Worm (Caenorhabditis elegans) whole organism, late embryonic: ENCODE measurements around the gene Y110A2AL.3.

ENCODE experiments used
- C08G9.2 ChIP-seq: sonication (generic microtip); optimal IDR thresholded peaks from 2 replicates; lab custom pipeline; 2016; ENCODE audit warnings: mild to moderate bottlenecking, missing genetic modification characterization, moderate library complexity, missing compliant biosample characterization
- K09A11.1 ChIP-seq: sonication (generic microtip); optimal IDR thresholded peaks from 2 replicates; lab custom pipeline; 2017; ENCODE audit warnings: antibody characterized with exemption, mild to moderate bottlenecking, missing genetic modification characterization, missing compliant biosample characterization; ENCODE audit not compliant: insufficient read depth
- T23F11.4 ChIP-seq: fragments of 200-800 bp; sonication (Bioruptor generic); optimal IDR thresholded peaks from 2 replicates; lab custom pipeline; 2018; ENCODE audit warnings: mild to moderate bottlenecking, missing genetic modification characterization, missing compliant biosample characterization
- Y22D7AL.16 ChIP-seq: sonication (generic microtip); optimal IDR thresholded peaks from 2 replicates; lab custom pipeline; 2016; ENCODE audit warnings: missing genetic modification characterization, missing compliant biosample characterization
- ama-1 ChIP-seq: fragments of 150-350 bp; optimal IDR thresholded peaks from 2 replicates; lab custom pipeline; 2014
- ceh-18 ChIP-seq: sonication (generic microtip); optimal IDR thresholded peaks from 2 replicates; lab custom pipeline; 2016; ENCODE audit warnings: missing genetic modification characterization, missing compliant biosample characterization
- ceh-2 ChIP-seq: sonication (generic microtip); optimal IDR thresholded peaks from 2 replicates; lab custom pipeline; 2016; ENCODE audit warnings: missing genotype, missing genetic modification characterization, missing compliant biosample characterization
- ceh-24 ChIP-seq: sonication (generic microtip); optimal IDR thresholded peaks from 2 replicates; lab custom pipeline; 2016; ENCODE audit warnings: mild to moderate bottlenecking, missing genetic modification characterization, missing compliant biosample characterization
- ceh-30 ChIP-seq: fragments of 150-350 bp; optimal IDR thresholded peaks from 2 replicates; lab custom pipeline; 2014; ENCODE audit warnings: missing biosample characterization, missing genetic modification characterization
- ceh-31 ChIP-seq: sonication (generic microtip); optimal IDR thresholded peaks from 2 replicates; lab custom pipeline; 2016; ENCODE audit warnings: missing genetic modification characterization, missing compliant biosample characterization
- ceh-48 ChIP-seq: sonication (generic microtip); optimal IDR thresholded peaks from 2 replicates; lab custom pipeline; 2016; ENCODE audit warnings: missing genetic modification characterization, inconsistent platforms, missing compliant biosample characterization
- ceh-6 ChIP-seq: fragments of 200-800 bp; sonication (Bioruptor generic); optimal IDR thresholded peaks from 2 replicates; lab custom pipeline; 2018; ENCODE audit warnings: mild to moderate bottlenecking, missing genetic modification characterization, missing compliant biosample characterization
- che-1 ChIP-seq: sonication (generic microtip); optimal IDR thresholded peaks from 2 replicates; lab custom pipeline; 2016; ENCODE audit warnings: mild to moderate bottlenecking, missing genetic modification characterization, missing compliant biosample characterization
- dmd-4 ChIP-seq: sonication (generic microtip); optimal IDR thresholded peaks from 2 replicates; lab custom pipeline; 2016; ENCODE audit warnings: borderline replicate concordance, missing genetic modification characterization, missing compliant biosample characterization
- dve-1 ChIP-seq: sonication (generic microtip); optimal IDR thresholded peaks from 2 replicates; lab custom pipeline; 2017; ENCODE audit warnings: antibody characterized with exemption, mild to moderate bottlenecking, missing genetic modification characterization, missing compliant biosample characterization
- fax-1 ChIP-seq: sonication (generic microtip); optimal IDR thresholded peaks from 2 replicates; lab custom pipeline; 2016; ENCODE audit warnings: missing genotype, missing genetic modification characterization, missing compliant biosample characterization
- fkh-10 ChIP-seq: fragments of 150-350 bp; optimal IDR thresholded peaks from 2 replicates; lab custom pipeline; 2014; ENCODE audit warnings: missing biosample characterization, missing genetic modification reagents, missing genetic modification characterization
- hlh-30 ChIP-seq: sonication (generic microtip); optimal IDR thresholded peaks from 2 replicates; lab custom pipeline; 2017; ENCODE audit warnings: antibody characterized with exemption, missing genetic modification characterization, missing compliant biosample characterization; ENCODE audit not compliant: insufficient read depth
- lim-6 ChIP-seq: sonication (generic microtip); optimal IDR thresholded peaks from 2 replicates; lab custom pipeline; 2016; ENCODE audit warnings: missing genetic modification characterization, missing compliant biosample characterization
- mec-3 ChIP-seq: sonication (generic microtip); optimal IDR thresholded peaks from 2 replicates; lab custom pipeline; 2016; ENCODE audit warnings: borderline replicate concordance, missing genetic modification characterization, missing compliant biosample characterization
- nhr-232 ChIP-seq: sonication (generic microtip); optimal IDR thresholded peaks from 2 replicates; lab custom pipeline; 2016; ENCODE audit warnings: missing genetic modification characterization, missing compliant biosample characterization
- pax-1 ChIP-seq: fragments of 150-350 bp; optimal IDR thresholded peaks from 2 replicates; lab custom pipeline; 2014; ENCODE audit warnings: missing biosample characterization, missing genetic modification characterization
- pha-4 ChIP-seq: fragments of 150-350 bp; optimal IDR thresholded peaks from 2 replicates; lab custom pipeline; 2018; ENCODE audit warnings: missing biosample characterization, missing genetic modification reagents, missing genetic modification characterization
- pqm-1 ChIP-seq: sonication (generic microtip); optimal IDR thresholded peaks from 2 replicates; lab custom pipeline; 2016; ENCODE audit warnings: missing genetic modification characterization, missing compliant biosample characterization
- ref-2 ChIP-seq: sonication (generic microtip); optimal IDR thresholded peaks from 2 replicates; lab custom pipeline; 2016; ENCODE audit warnings: missing genetic modification characterization, missing compliant biosample characterization
- rnt-1 ChIP-seq: sonication (generic microtip); optimal IDR thresholded peaks from 2 replicates; lab custom pipeline; 2016; ENCODE audit warnings: missing genetic modification characterization, missing compliant biosample characterization
- sdc-2 ChIP-seq: sonication (generic microtip); optimal IDR thresholded peaks from 2 replicates; lab custom pipeline; 2016; ENCODE audit warnings: missing genotype, missing genetic modification characterization, missing compliant biosample characterization
- sox-2 ChIP-seq: fragments of 200-800 bp; sonication (Bioruptor generic); IDR thresholded peaks from 2 replicates; pipeline ENCODE4 v1.3.6; 2022; ENCODE audit warnings: missing genetic modification reagents, missing genetic modification characterization, missing compliant biosample characterization
- sox-4 ChIP-seq: sonication (generic microtip); optimal IDR thresholded peaks from 2 replicates; lab custom pipeline; 2017; ENCODE audit warnings: mild to moderate bottlenecking, missing genetic modification characterization, inconsistent platforms, missing compliant biosample characterization
- syd-9 ChIP-seq: sonication (generic microtip); optimal IDR thresholded peaks from 2 replicates; lab custom pipeline; 2016; ENCODE audit warnings: mild to moderate bottlenecking, missing genetic modification characterization, moderate library complexity, missing compliant biosample characterization
- ttx-3 ChIP-seq: sonication (generic microtip); optimal IDR thresholded peaks from 2 replicates; lab custom pipeline; 2016; ENCODE audit warnings: missing genetic modification reagents, missing genetic modification characterization, missing compliant biosample characterization
- unc-55 ChIP-seq: sonication (generic microtip); optimal IDR thresholded peaks from 2 replicates; lab custom pipeline; 2017; ENCODE audit warnings: missing biosample characterization, missing genetic modification reagents, missing genetic modification characterization
- unc-86 ChIP-seq: sonication (generic microtip); optimal IDR thresholded peaks from 2 replicates; lab custom pipeline; 2016; ENCODE audit warnings: missing genetic modification characterization, missing compliant biosample characterization
- ztf-16 ChIP-seq: sonication (generic microtip); optimal IDR thresholded peaks from 2 replicates; lab custom pipeline; 2017; ENCODE audit warnings: missing genetic modification characterization, missing compliant biosample characterization

The Y110A2AL.3 gene

ce11 chrII:2861385-2862099, 5.3 kb upstream of the Y110A2AL.3 start:
- TF ChIP-seq unc-55, result no peak
- TF ChIP-seq T23F11.4 (GFP tag; lab: Kevin White, UChicago), result no peak
- TF ChIP-seq mec-3 (tag; lab: Kevin White, UChicago), result no peak
- no peak for TF ChIP-seq ceh-31 (tag; lab: Kevin White, UChicago)
- no peak for TF ChIP-seq pha-4
- TF ChIP-seq, all 69 proteins: peak for 0

ce11 chrII:2862557-2863035, 4.3 kb upstream of the Y110A2AL.3 start:
- TF ChIP-seq dve-1 (tag; lab: Kevin White, UChicago) (peak; percentile 65), rnt-1 (tag; lab: Kevin White, UChicago) (no peak), dmd-4 (tag; lab: Kevin White, UChicago) (no peak)

- no peak for TF ChIP-seq sox-4
- no peak for TF ChIP-seq ttx-3
- no peak for TF ChIP-seq pax-1 (tag; lab: Kevin White, UChicago)
- TF ChIP-seq ceh-2 (tag; lab: Kevin White, UChicago), result no peak
These were observed 2.6 kb upstream of the Y110A2AL.3 start, which contains the start of gene Y110A2AL.5 for ce11 chrII:2864229-2864628. Gene Y110A2AL.5 (plus strand): TSS chrII:2864529.

ce11 chrII:2865355-2865754, 1.5 kb upstream of the Y110A2AL.3 start:
- no peak for TF ChIP-seq pax-1 (tag; lab: Kevin White, UChicago)
- no peak for TF ChIP-seq ceh-48 (tag; lab: Kevin White, UChicago)
- TF ChIP-seq hlh-30, result no peak
- no peak for TF ChIP-seq ceh-30
- TF ChIP-seq T23F11.4 (GFP tag; lab: Kevin White, UChicago), result no peak
- TF ChIP-seq Y22D7AL.16 (tag; lab: Kevin White, UChicago), result no peak
- TF ChIP-seq ceh-18 (tag; lab: Kevin White, UChicago), result no peak
- TF ChIP-seq ama-1, result no peak
- TF ChIP-seq ceh-6 (GFP tag; lab: Kevin White, UChicago), result no peak

- TF ChIP-seq syd-9 (tag; lab: Kevin White, UChicago) (no peak), K09A11.1 (tag; lab: Kevin White, UChicago) (no peak), dve-1 (tag; lab: Kevin White, UChicago) (no peak), T23F11.4 (GFP tag; lab: Kevin White, UChicago) (no peak), ceh-24 (no peak), pqm-1 (tag; lab: Kevin White, UChicago) (no peak), sox-2 (no peak), rnt-1 (tag; lab: Kevin White, UChicago) (no peak), ztf-16 (tag; lab: Kevin White, UChicago) (no peak), unc-86 (tag; lab: Kevin White, UChicago) (no peak), lim-6 (tag; lab: Kevin White, UChicago) (no peak), sdc-2 (tag; lab: Kevin White, UChicago) (no peak), mec-3 (tag; lab: Kevin White, UChicago) (no peak), ceh-31 (tag; lab: Kevin White, UChicago) (no peak), che-1 (tag; lab: Kevin White, UChicago) (no peak)
These were observed 827 bp downstream of the Y110A2AL.3 start, which contains the start of gene Y110A2AL.2 for ce11 chrII:2867701-2868100. Gene Y110A2AL.2 (plus strand): TSS chrII:2868001.

- TF ChIP-seq hlh-30 (no peak), nhr-232 (tag; lab: Kevin White, UChicago) (no peak), ref-2 (tag; lab: Kevin White, UChicago) (no peak), unc-55 (no peak), C08G9.2 (tag; lab: Kevin White, UChicago) (no peak), fkh-10 (GFP tag; lab: Kevin White, UChicago) (no peak), Y22D7AL.16 (tag; lab: Kevin White, UChicago) (no peak), unc-86 (tag; lab: Kevin White, UChicago) (no peak), fax-1 (tag; lab: Kevin White, UChicago) (no peak)
These were observed 4.9 kb downstream of the Y110A2AL.3 start, which contains the start of gene Y110A2AL.10 for ce11 chrII:2871816-2872215. Gene Y110A2AL.10 (minus strand): TSS chrII:2871916.
